Worm (Caenorhabditis elegans): ENCODE measurements around the gene C45B11.2.

ce11 chrV:11010768-11011167 lies 31.7 kb upstream of the C45B11.2 start:
- TF ChIP-seq tbx-11 (GFP tag; IDR thresholded peaks at IDR 0.05) = no peak
- TF ChIP-seq B0310.2 (tag; optimal IDR thresholded peaks at IDR 0.05) = no peak
- no peak for TF ChIP-seq hmbx-1 (tag; optimal IDR thresholded peaks at IDR 0.05)
- no peak for TF ChIP-seq ama-1 (optimal IDR thresholded peaks at IDR 0.05)
- no peak for TF ChIP-seq sea-1 (GFP tag; conservative IDR thresholded peaks at IDR 0.05)
- no peak for TF ChIP-seq flt-1 (GFP tag; IDR thresholded peaks at IDR 0.05)
- TF ChIP-seq F13C5.2 (tag; optimal IDR thresholded peaks at IDR 0.05) = no peak
- TF ChIP-seq tra-4 (tag; optimal IDR thresholded peaks at IDR 0.05) = no peak
- no peak for TF ChIP-seq aly-1 (tag; optimal IDR thresholded peaks at IDR 0.05)
- TF ChIP-seq ceh-13 (GFP tag; optimal IDR thresholded peaks at IDR 0.05) = no peak
- no peak for TF ChIP-seq scrt-1 (GFP tag; IDR thresholded peaks at IDR 0.05)
- TF ChIP-seq ceh-36 (tag; optimal IDR thresholded peaks at IDR 0.05) = no peak
- no peak for TF ChIP-seq ets-7 (tag; optimal IDR thresholded peaks at IDR 0.05)
- TF ChIP-seq pes-1 (GFP tag; IDR thresholded peaks at IDR 0.05) = no peak

Data from whole organism, early embryonic.